Fruit fly (Drosophila melanogaster) whole organism, embryonic: ENCODE results near the gene CAH16.

Experiments
- Adf1 ChIP-seq: fragments of 200-800 bp; sonication (Bioruptor generic); IDR thresholded peaks from 2 replicates; pipeline ENCODE4 v1.3.6; 2022; ENCODE audit warnings: missing biosample characterization, missing genetic modification characterization
- Antp ChIP-seq: fragments of 200-800 bp; sonication (Bioruptor generic); optimal IDR thresholded peaks from 3 replicates; lab custom pipeline; 2016; ENCODE audit warnings: missing biosample characterization, missing genetic modification characterization
- Atf3 ChIP-seq: fragments of 200-800 bp; sonication (Bioruptor generic); optimal IDR thresholded peaks from 3 replicates; lab custom pipeline; 2016; ENCODE audit warnings: missing biosample characterization, missing genetic modification characterization
- CG11247 ChIP-seq: fragments of 200-800 bp; sonication (Bioruptor generic); IDR thresholded peaks from 2 replicates; pipeline ENCODE4 v1.3.6; 2022; ENCODE audit warnings: missing biosample characterization, missing genetic modification characterization
- CG12219 ChIP-seq: fragments of 200-800 bp; sonication (Bioruptor generic); optimal IDR thresholded peaks from 3 replicates; lab custom pipeline; 2018; ENCODE audit warnings: missing biosample characterization, mild to moderate bottlenecking, missing genetic modification characterization
- CG12236 ChIP-seq: fragments of 200-800 bp; sonication (Bioruptor generic); optimal IDR thresholded peaks from 2 replicates; lab custom pipeline; 2016; ENCODE audit warnings: missing biosample characterization, missing genetic modification characterization
- CG14014 ChIP-seq: fragments of 200-800 bp; sonication (Bioruptor generic); IDR thresholded peaks from 2 replicates; pipeline ENCODE4 v1.3.6; 2022; ENCODE audit warnings: missing biosample characterization, missing genetic modification characterization
- CG17186 ChIP-seq: fragments of 200-800 bp; sonication (Bioruptor generic); optimal IDR thresholded peaks from 3 replicates; lab custom pipeline; 2017; ENCODE audit warnings: missing biosample characterization, missing genetic modification reagents, missing genetic modification characterization
- CG18619 ChIP-seq: fragments of 200-800 bp; sonication (Bioruptor generic); optimal IDR thresholded peaks from 3 replicates; lab custom pipeline; 2017; ENCODE audit warnings: missing biosample characterization, mild to moderate bottlenecking, missing genetic modification characterization
- CG2120 ChIP-seq: fragments of 200-800 bp; sonication (Bioruptor generic); optimal IDR thresholded peaks from 3 replicates; lab custom pipeline; 2016; ENCODE audit warnings: missing biosample characterization, missing genetic modification characterization
- CG2678 ChIP-seq: fragments of 200-800 bp; sonication (Bioruptor generic); optimal IDR thresholded peaks from 3 replicates; lab custom pipeline; 2019; ENCODE audit warnings: missing biosample characterization, mild to moderate bottlenecking, missing genetic modification characterization, moderate library complexity
- CG2889 ChIP-seq: fragments of 200-800 bp; sonication (Bioruptor generic); IDR thresholded peaks from 3 replicates; pipeline ENCODE4 v1.3.6; 2022; ENCODE audit warnings: missing biosample characterization, missing genetic modification characterization
- CG3838 ChIP-seq: fragments of 200-800 bp; sonication (Bioruptor generic); optimal IDR thresholded peaks from 3 replicates; lab custom pipeline; 2016; ENCODE audit warnings: missing biosample characterization, missing genetic modification characterization
- CG43689 ChIP-seq: fragments of 200-800 bp; sonication (Bioruptor generic); IDR thresholded peaks from 2 replicates; pipeline ENCODE4 v1.3.6; 2022; ENCODE audit warnings: missing biosample characterization, missing genetic modification characterization
- CG4424 ChIP-seq: fragments of 200-800 bp; sonication (Bioruptor generic); optimal IDR thresholded peaks from 3 replicates; lab custom pipeline; 2016; ENCODE audit warnings: missing biosample characterization, missing genetic modification characterization
- CG6175 ChIP-seq: fragments of 200-800 bp; sonication (Bioruptor generic); IDR thresholded peaks from 3 replicates; pipeline ENCODE4 v1.3.6; 2022; ENCODE audit warnings: missing biosample characterization, missing genetic modification characterization
- CG7556 ChIP-seq: fragments of 200-800 bp; sonication (Bioruptor generic); optimal IDR thresholded peaks from 2 replicates; lab custom pipeline; 2017; ENCODE audit warnings: missing biosample characterization, mild to moderate bottlenecking, missing genetic modification characterization
- CG8388 ChIP-seq: fragments of 200-800 bp; sonication (Bioruptor generic); optimal IDR thresholded peaks from 2 replicates; lab custom pipeline; 2019; ENCODE audit warnings: missing biosample characterization, mild to moderate bottlenecking, missing genetic modification characterization, moderate library complexity
- CG8924 ChIP-seq: fragments of 200-800 bp; optimal IDR thresholded peaks from 3 replicates; lab custom pipeline; 2019; ENCODE audit warnings: missing biosample characterization, mild to moderate bottlenecking, missing genetic modification characterization, moderate library complexity
- CG9437 ChIP-seq: fragments of 200-800 bp; sonication (Bioruptor generic); optimal IDR thresholded peaks from 2 replicates; lab custom pipeline; 2018; ENCODE audit warnings: missing biosample characterization, mild to moderate bottlenecking, missing genetic modification characterization
- CG9797 ChIP-seq: fragments of 200-800 bp; sonication (Bioruptor generic); optimal IDR thresholded peaks from 3 replicates; lab custom pipeline; 2018; ENCODE audit warnings: missing biosample characterization, mild to moderate bottlenecking, missing genetic modification characterization
- CG9876 ChIP-seq: fragments of 200-800 bp; sonication (Bioruptor generic); optimal IDR thresholded peaks from 2 replicates; lab custom pipeline; 2016; ENCODE audit warnings: missing biosample characterization, missing genetic modification characterization
- Dek ChIP-seq: fragments of 200-800 bp; sonication (Bioruptor generic); optimal IDR thresholded peaks from 3 replicates; lab custom pipeline; 2019; ENCODE audit warnings: missing biosample characterization, mild to moderate bottlenecking, missing genetic modification characterization, moderate library complexity
- Elba2 ChIP-seq: fragments of 200-800 bp; sonication (Bioruptor generic); optimal IDR thresholded peaks from 3 replicates; lab custom pipeline; 2016; ENCODE audit warnings: missing biosample characterization, missing genetic modification characterization
- Fer1 ChIP-seq: fragments of 200-800 bp; sonication (Bioruptor generic); optimal IDR thresholded peaks from 2 replicates; lab custom pipeline; 2017; ENCODE audit warnings: missing biosample characterization, mild to moderate bottlenecking, missing genetic modification characterization
- Fer2 ChIP-seq: fragments of 200-800 bp; sonication (Bioruptor generic); optimal IDR thresholded peaks from 2 replicates; lab custom pipeline; 2018; ENCODE audit warnings: missing biosample characterization, mild to moderate bottlenecking, missing genetic modification characterization, moderate library complexity
- Jarid2 ChIP-seq: fragments of 200-800 bp; sonication (Bioruptor generic); optimal IDR thresholded peaks from 3 replicates; lab custom pipeline; 2017; ENCODE audit warnings: mild to moderate bottlenecking, missing biosample characterization, missing genetic modification reagents, missing genetic modification characterization
- NC2α ChIP-seq: fragments of 200-800 bp; sonication (Bioruptor generic); optimal IDR thresholded peaks from 2 replicates; lab custom pipeline; 2016; ENCODE audit warnings: missing biosample characterization, missing genetic modification characterization
- Oli ChIP-seq: fragments of 200-800 bp; sonication (Bioruptor generic); optimal IDR thresholded peaks from 2 replicates; lab custom pipeline; 2018; ENCODE audit warnings: missing biosample characterization, mild to moderate bottlenecking, missing genetic modification characterization, moderate library complexity
- Ravus ChIP-seq: fragments of 200-800 bp; sonication (Bioruptor generic); IDR thresholded peaks from 2 replicates; pipeline ENCODE4 v1.3.6; 2022; ENCODE audit warnings: missing biosample characterization, missing genetic modification characterization
- Six4 ChIP-seq: fragments of 200-800 bp; sonication (Bioruptor generic); optimal IDR thresholded peaks from 2 replicates; lab custom pipeline; 2016; ENCODE audit warnings: missing biosample characterization, missing genetic modification characterization
- Sox102F ChIP-seq: fragments of 200-800 bp; sonication (Bioruptor generic); optimal IDR thresholded peaks from 2 replicates; lab custom pipeline; 2018; ENCODE audit warnings: missing biosample characterization, mild to moderate bottlenecking, missing genetic modification characterization, moderate library complexity
- Sry-δ ChIP-seq: fragments of 200-800 bp; sonication (Bioruptor generic); optimal IDR thresholded peaks from 2 replicates; lab custom pipeline; 2016; ENCODE audit warnings: missing biosample characterization, missing genetic modification characterization
- ash1 ChIP-seq: fragments of 200-800 bp; sonication (Bioruptor generic); optimal IDR thresholded peaks from 2 replicates; lab custom pipeline; 2018; ENCODE audit warnings: missing biosample characterization, mild to moderate bottlenecking, missing genetic modification characterization
- bbx ChIP-seq: fragments of 200-800 bp; sonication (Bioruptor generic); IDR thresholded peaks from 2 replicates; pipeline ENCODE4 v1.3.6; 2022; ENCODE audit warnings: missing biosample characterization, missing genetic modification characterization; ENCODE audit not compliant: partially characterized antibody
- br ChIP-seq: fragments of >200 bp; optimal IDR thresholded peaks from 2 replicates; lab custom pipeline; 2017
- bsh ChIP-seq, 2 experiments: fragments of 200-800 bp; sonication (Bioruptor generic); optimal IDR thresholded peaks; 2 replicates each; lab custom pipeline; 2017 to 2018; ENCODE audit warnings: mild to moderate bottlenecking in 2 of 2, missing biosample characterization in 2 of 2, missing genetic modification characterization in 2 of 2, moderate library complexity in 1 of 2
- corto ChIP-seq: fragments of 200-800 bp; sonication (Bioruptor generic); optimal IDR thresholded peaks from 2 replicates; lab custom pipeline; 2016; ENCODE audit warnings: missing biosample characterization, mild to moderate bottlenecking, missing genetic modification characterization, moderate library complexity
- fd3F ChIP-seq: fragments of 200-800 bp; sonication (Bioruptor generic); optimal IDR thresholded peaks from 2 replicates; lab custom pipeline; 2018; ENCODE audit warnings: missing biosample characterization, mild to moderate bottlenecking, missing genetic modification characterization, moderate library complexity
- her ChIP-seq: fragments of 200-800 bp; sonication (Bioruptor generic); optimal IDR thresholded peaks from 2 replicates; lab custom pipeline; 2016; ENCODE audit warnings: missing biosample characterization, missing genetic modification characterization
- lbe ChIP-seq: fragments of 200-800 bp; sonication (Bioruptor generic); optimal IDR thresholded peaks from 2 replicates; lab custom pipeline; 2016; ENCODE audit warnings: missing biosample characterization, mild to moderate bottlenecking, missing genetic modification characterization
- phol ChIP-seq: fragments of 200-800 bp; sonication (Bioruptor generic); optimal IDR thresholded peaks from 3 replicates; lab custom pipeline; 2018; ENCODE audit warnings: missing biosample characterization, mild to moderate bottlenecking, missing genetic modification characterization, moderate library complexity
- psq ChIP-seq: fragments of 200-800 bp; sonication (Bioruptor generic); optimal IDR thresholded peaks from 2 replicates; lab custom pipeline; 2017; ENCODE audit warnings: missing biosample characterization, missing genetic modification characterization
- pum ChIP-seq: fragments of 200-800 bp; sonication (Bioruptor generic); optimal IDR thresholded peaks from 2 replicates; lab custom pipeline; 2016; ENCODE audit warnings: missing biosample characterization, missing genetic modification characterization
- seq ChIP-seq: fragments of 200-800 bp; sonication (Bioruptor generic); IDR thresholded peaks from 2 replicates; pipeline ENCODE4 v1.3.6; 2022; ENCODE audit warnings: missing biosample characterization, missing genetic modification characterization
- so ChIP-seq: fragments of 200-800 bp; sonication (Bioruptor generic); IDR thresholded peaks from 3 replicates; pipeline ENCODE4 v1.3.6; 2022; ENCODE audit warnings: missing biosample characterization, missing genetic modification characterization
- stc ChIP-seq: fragments of 200-800 bp; sonication (Bioruptor generic); IDR thresholded peaks from 2 replicates; pipeline ENCODE4 v1.3.6; 2022; ENCODE audit warnings: missing biosample characterization, missing genetic modification characterization
- tup ChIP-seq: fragments of 200-800 bp; sonication (Bioruptor generic); optimal IDR thresholded peaks from 2 replicates; lab custom pipeline; 2016; ENCODE audit warnings: missing biosample characterization, mild to moderate bottlenecking, missing genetic modification characterization, moderate library complexity
- unc-4 ChIP-seq: fragments of 200-800 bp; sonication (Bioruptor generic); IDR thresholded peaks from 2 replicates; pipeline ENCODE4 v1.3.6; 2022; ENCODE audit warnings: missing biosample characterization, missing genetic modification characterization; ENCODE audit not compliant: partially characterized antibody
- zf30C ChIP-seq: fragments of 200-800 bp; sonication (Bioruptor generic); optimal IDR thresholded peaks from 3 replicates; lab custom pipeline; 2018; ENCODE audit warnings: missing biosample characterization, mild to moderate bottlenecking, missing genetic modification characterization
- zfh1 ChIP-seq: fragments of 200-800 bp; sonication (Bioruptor generic); IDR thresholded peaks from 3 replicates; pipeline ENCODE4 v1.3.6; 2022; ENCODE audit warnings: missing biosample characterization, missing genetic modification characterization

CAH16 gene

dm6 chr3R:31310883-31311397, 50.9 kb downstream of the CAH16 start, which contains the start of gene CG34347 (continued):
- TF ChIP-seq zf30C (GFP tag; lab: Kevin White, UChicago) (no peak), CG2678 (tag; lab: Kevin White, UChicago) (no peak), Six4 (GFP tag; lab: Kevin White, UChicago) (no peak), CG18619 (GFP tag; lab: Kevin White, UChicago) (no peak), Sry-δ (GFP tag; lab: Kevin White, UChicago) (no peak), bbx (GFP tag; lab: Robert Waterston, UW) (peak; percentile 61), Jarid2 (peak; percentile 97), NC2α (no peak), Fer1 (peak; percentile 33), CG11247 (GFP tag; lab: Robert Waterston, UW) (no peak), CG2889 (0 out of 3 replicates have a peak, but pooled peaks have one; percentile 5), CG6175 (GFP tag; lab: Robert Waterston, UW) (no peak), psq (GFP tag; lab: Kevin White, UChicago) (no peak), CG4424 (GFP tag; lab: Kevin White, UChicago) (no peak), Oli (no peak), tup (no peak), br (lab: Kevin White, UChicago) (no peak), seq (0 out of 2 replicates have a peak, but pooled peaks have one; percentile 9), Elba2 (GFP tag; lab: Kevin White, UChicago) (no peak), unc-4 (GFP tag; lab: Robert Waterston, UW) (no peak), bsh (GFP tag; optimal IDR thresholded peaks at IDR 0.05; lab: Kevin White, UChicago) (peak in 1 of 2 experiments; percentile 2), her (GFP tag; lab: Kevin White, UChicago) (no peak), CG3838 (GFP tag; lab: Kevin White, UChicago) (no peak), lbe (GFP tag; lab: Kevin White, UChicago) (no peak), CG2120 (no peak), CG12236 (no peak), CG9876 (no peak), pum (GFP tag; lab: Kevin White, UChicago) (no peak), ash1 (GFP tag; lab: Kevin White, UChicago) (peak; percentile 9), CG7556 (GFP tag; lab: Kevin White, UChicago) (no peak), stc (GFP tag; lab: Robert Waterston, UW) (0 out of 2 replicates have a peak, but pooled peaks have one; percentile 24), Atf3 (GFP tag; lab: Kevin White, UChicago) (no peak), CG14014 (peak; percentile 35; the same call in 1 of the 2 replicates), corto (GFP tag; lab: Kevin White, UChicago) (no peak), phol (no peak), Antp (no peak), CG8388 (GFP tag; lab: Kevin White, UChicago) (no peak), CG43689 (GFP tag; lab: Robert Waterston, UW) (no peak), Fer2 (no peak), Dek (no peak), so (GFP tag; lab: Robert Waterston, UW) (no peak), Ravus (GFP tag; lab: Robert Waterston, UW) (no peak), CG17186 (no peak), Adf1 (GFP tag; lab: Robert Waterston, UW) (no peak; the same call in 1 of the 2 replicates), CG12219 (no peak), zfh1 (no peak), fd3F (GFP tag; lab: Kevin White, UChicago) (no peak), CG9797 (GFP tag; lab: Kevin White, UChicago) (no peak), CG8924 (tag; lab: Kevin White, UChicago) (no peak), Sox102F (GFP tag; lab: Kevin White, UChicago) (no peak), CG9437 (GFP tag; lab: Kevin White, UChicago) (no peak)
